Worm (Caenorhabditis elegans) whole organism, L2 larva: ENCODE data around the gene srz-60.

ENCODE experiments used
- gmeb-1 ChIP-seq: fragments of 150-350 bp; optimal IDR thresholded peaks from 2 replicates; lab custom pipeline; 2014; ENCODE audit warnings: missing biosample characterization, missing genetic modification characterization
- lsy-2 ChIP-seq, 2 experiments: fragments of 150-350 bp in 1 of 2; sonication (generic microtip) in 1 of 2; optimal IDR thresholded peaks; 2 replicates each; lab custom pipeline; 2014 to 2017; ENCODE audit warnings: missing biosample characterization in 2 of 2, missing genetic modification characterization in 2 of 2
- unc-39 ChIP-seq: fragments of 150-350 bp; optimal IDR thresholded peaks from 2 replicates; lab custom pipeline; 2014; ENCODE audit warnings: missing biosample characterization, missing genetic modification characterization
- zag-1 ChIP-seq: fragments of 150-350 bp; optimal IDR thresholded peaks from 2 replicates; lab custom pipeline; 2014; ENCODE audit warnings: missing biosample characterization, missing genetic modification characterization

DNA sequence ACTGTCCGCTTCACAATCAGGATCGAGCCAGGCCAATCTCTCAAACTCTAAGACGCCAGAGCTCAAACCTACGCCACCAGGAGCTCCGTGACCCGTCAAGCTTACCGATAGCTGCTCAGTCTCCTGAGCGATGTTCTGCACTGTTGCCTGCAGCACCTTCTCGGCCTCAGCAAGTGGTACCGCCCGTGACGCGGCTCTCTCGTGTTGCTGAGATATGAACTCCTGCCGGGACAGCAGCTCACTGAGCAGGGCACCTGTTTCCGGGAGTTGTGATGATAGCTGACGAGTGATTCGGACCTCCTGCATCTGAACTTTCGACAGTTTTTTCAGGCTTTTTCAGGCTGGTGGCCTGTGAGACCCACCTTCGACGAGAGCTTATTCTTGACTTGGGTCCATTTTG, 30.6 kb upstream of the srz-60 start:
- TF ChIP-seq zag-1 (tag; lab: Kevin White, UChicago) (no peak), lsy-2 (tag; optimal IDR thresholded peaks at IDR 0.05; lab: Kevin White, UChicago) (no peak), gmeb-1 (tag; lab: Kevin White, UChicago) (no peak), unc-39 (tag; lab: Kevin White, UChicago) (no peak)
